Worm (Caenorhabditis elegans): ENCODE data around the gene rme-1.

DNA sequence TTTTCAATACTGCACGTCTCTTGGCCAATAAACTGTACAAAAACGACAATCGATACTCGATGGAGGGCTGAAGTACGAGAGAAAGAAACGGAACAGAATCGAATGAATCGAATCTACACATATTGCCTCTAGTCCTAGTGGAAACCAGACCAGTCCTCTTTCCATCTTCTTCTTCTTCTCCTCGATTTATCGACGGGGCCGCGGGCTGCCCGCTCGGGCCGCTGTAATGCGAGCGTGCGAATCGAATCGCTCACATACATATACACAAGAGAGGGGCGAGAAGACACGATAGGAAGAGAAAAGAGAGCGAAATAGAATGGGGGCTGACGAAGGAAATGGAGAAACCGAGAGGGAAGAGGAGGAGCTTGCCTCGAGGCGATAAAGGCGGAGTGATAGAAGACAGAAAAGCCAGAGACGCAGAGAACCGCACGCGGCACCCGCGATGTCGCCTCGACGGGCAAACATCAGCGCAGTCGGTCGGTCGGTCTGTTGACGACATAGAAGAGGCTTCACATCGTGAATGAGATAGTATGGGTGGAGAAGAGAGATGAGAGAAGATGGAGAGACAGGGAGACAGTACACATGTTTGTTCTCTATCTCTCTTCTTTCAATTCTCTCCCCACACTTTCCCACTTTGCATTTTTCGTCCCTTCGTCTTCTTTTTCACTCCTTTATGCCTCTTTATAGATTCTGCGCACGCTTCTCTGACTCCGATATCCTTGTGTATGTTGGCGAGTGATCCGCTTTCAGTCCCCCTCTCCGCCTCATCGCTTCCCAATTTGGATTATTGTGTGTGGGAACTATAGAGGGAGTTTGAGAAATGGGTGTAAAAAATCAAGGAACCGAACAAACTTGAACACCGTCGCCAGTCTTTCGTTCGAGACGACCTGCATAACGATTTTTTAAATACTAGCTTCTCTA is 18.9 kb downstream of the rme-1 start:
- TF ChIP-seq dao-5 (tag; optimal IDR thresholded peaks at IDR 0.05) (peak; percentile 5), him-1 (tag; optimal IDR thresholded peaks at IDR 0.05) (peak; percentile 90), W03F9.2 (tag; optimal IDR thresholded peaks at IDR 0.05) (peak; percentile 75)
